Fruit fly (Drosophila melanogaster) whole organism, embryonic: ENCODE data around the gene lectin-24Db.
A peak's percentile ranks its signal among the peaks of the same experiment; 100 is the strongest.

Experiments used
- Adf1 ChIP-seq: fragments of 200-800 bp; sonication (Bioruptor generic); IDR thresholded peaks from 2 replicates; pipeline ENCODE4 v1.3.6; 2022; ENCODE audit warnings: missing biosample characterization, missing genetic modification characterization
- Awh ChIP-seq: fragments of 200-800 bp; sonication (Bioruptor generic); IDR thresholded peaks from 2 replicates; pipeline ENCODE4, ENCODE4 v1.3.6; 2022; ENCODE audit warnings: missing biosample characterization, missing genetic modification characterization
- C15 ChIP-seq: fragments of 200-800 bp; sonication (Bioruptor generic); IDR thresholded peaks from 3 replicates; pipeline ENCODE4 v1.3.6; 2022; ENCODE audit warnings: missing biosample characterization, missing genetic modification characterization
- CG10543 ChIP-seq: fragments of 200-800 bp; sonication (Bioruptor generic); optimal IDR thresholded peaks from 3 replicates; lab custom pipeline; 2017; ENCODE audit warnings: missing biosample characterization, mild to moderate bottlenecking, missing genetic modification characterization, moderate library complexity
- CG11560 ChIP-seq: fragments of 200-800 bp; sonication (Bioruptor generic); IDR thresholded peaks from 3 replicates; pipeline ENCODE4 v1.3.6; 2022; ENCODE audit warnings: missing biosample characterization, missing genetic modification characterization
- CG11696 ChIP-seq: fragments of 200-800 bp; sonication (Bioruptor generic); IDR thresholded peaks from 2 replicates; pipeline ENCODE4 v1.3.6; 2022; ENCODE audit warnings: missing biosample characterization, missing genetic modification characterization
- CG17186 ChIP-seq: fragments of 200-800 bp; sonication (Bioruptor generic); optimal IDR thresholded peaks from 3 replicates; lab custom pipeline; 2017; ENCODE audit warnings: missing biosample characterization, missing genetic modification reagents, missing genetic modification characterization
- CG17385 ChIP-seq: fragments of 200-800 bp; sonication (Bioruptor generic); optimal IDR thresholded peaks from 3 replicates; lab custom pipeline; 2018; ENCODE audit warnings: missing biosample characterization, mild to moderate bottlenecking, missing genetic modification characterization
- CG17612 ChIP-seq: fragments of 200-800 bp; sonication (Bioruptor generic); IDR thresholded peaks from 2 replicates; pipeline ENCODE4 v1.3.6; 2022; ENCODE audit warnings: missing biosample characterization, missing genetic modification characterization
- CG18262 ChIP-seq: fragments of 200-800 bp; optimal IDR thresholded peaks from 3 replicates; lab custom pipeline; 2019; ENCODE audit warnings: missing biosample characterization, mild to moderate bottlenecking, missing genetic modification characterization, moderate library complexity
- CG2120 ChIP-seq: fragments of 200-800 bp; sonication (Bioruptor generic); optimal IDR thresholded peaks from 3 replicates; lab custom pipeline; 2016; ENCODE audit warnings: missing biosample characterization, missing genetic modification characterization
- CG31388 ChIP-seq: fragments of 200-800 bp; sonication (Bioruptor generic); optimal IDR thresholded peaks from 2 replicates; lab custom pipeline; 2016; ENCODE audit warnings: missing biosample characterization, missing genetic modification characterization
- CG4282 ChIP-seq: fragments of 200-800 bp; sonication (Bioruptor generic); optimal IDR thresholded peaks from 2 replicates; lab custom pipeline; 2016; ENCODE audit warnings: missing biosample characterization, missing genetic modification characterization
- CG7839 ChIP-seq: fragments of 200-800 bp; sonication (Bioruptor generic); optimal IDR thresholded peaks from 3 replicates; lab custom pipeline; 2018; ENCODE audit warnings: missing biosample characterization, mild to moderate bottlenecking, missing genetic modification characterization, moderate library complexity
- CG8359 ChIP-seq: fragments of 200-800 bp; sonication (Bioruptor generic); optimal IDR thresholded peaks from 2 replicates; lab custom pipeline; 2017; ENCODE audit warnings: missing biosample characterization, mild to moderate bottlenecking, missing genetic modification characterization, borderline replicate concordance
- D19A ChIP-seq: fragments of 200-800 bp; optimal IDR thresholded peaks from 3 replicates; lab custom pipeline; 2019; ENCODE audit warnings: missing biosample characterization, mild to moderate bottlenecking, missing genetic modification characterization, moderate library complexity
- Dbx ChIP-seq: fragments of 200-800 bp; sonication (Bioruptor generic); IDR thresholded peaks from 3 replicates; pipeline ENCODE4 v1.3.6; 2022; ENCODE audit warnings: missing biosample characterization, missing genetic modification characterization
- Dll ChIP-seq: fragments of 200-800 bp; sonication (Bioruptor generic); IDR thresholded peaks from 4 replicates; pipeline ENCODE4 v1.3.6; 2022; ENCODE audit warnings: missing biosample characterization, missing genetic modification characterization; ENCODE audit not compliant: partially characterized antibody
- E2f1 ChIP-seq: fragments of 200-800 bp; sonication (Bioruptor generic); IDR thresholded peaks from 2 replicates; pipeline ENCODE4 v1.3.6; 2022; ENCODE audit warnings: missing biosample characterization, missing genetic modification characterization
- Ets65A ChIP-seq: fragments of 200-800 bp; sonication (Bioruptor generic); peaks from one replicate; lab custom pipeline; 2016; ENCODE audit warnings: missing biosample characterization, missing genetic modification characterization
- Fer3 ChIP-seq: fragments of 200-800 bp; sonication (Bioruptor generic); optimal IDR thresholded peaks from 2 replicates; lab custom pipeline; 2018; ENCODE audit warnings: missing biosample characterization, mild to moderate bottlenecking, missing genetic modification characterization, moderate library complexity
- Hmr ChIP-seq: fragments of 200-800 bp; sonication (Bioruptor generic); optimal IDR thresholded peaks from 3 replicates; lab custom pipeline; 2017; ENCODE audit warnings: mild to moderate bottlenecking, missing biosample characterization, missing genetic modification reagents, missing genetic modification characterization
- Hr39 ChIP-seq: fragments of >200 bp; optimal IDR thresholded peaks from 2 replicates; lab custom pipeline; 2017
- MESR4 ChIP-seq: fragments of 200-800 bp; sonication (Bioruptor generic); optimal IDR thresholded peaks from 2 replicates; lab custom pipeline; 2018; ENCODE audit warnings: missing biosample characterization, mild to moderate bottlenecking, missing genetic modification characterization, moderate library complexity
- Mad ChIP-seq: fragments of 200-800 bp; sonication (Bioruptor generic); optimal IDR thresholded peaks from 2 replicates; lab custom pipeline; 2016; ENCODE audit warnings: missing biosample characterization, missing genetic modification characterization
- Nf-YA ChIP-seq: fragments of 200-800 bp; sonication (Bioruptor generic); IDR thresholded peaks from 2 replicates; pipeline ENCODE4 v1.3.6; 2022; ENCODE audit warnings: missing biosample characterization, missing genetic modification characterization
- Oaz ChIP-seq: fragments of 200-800 bp; sonication (Bioruptor generic); IDR thresholded peaks from 2 replicates; pipeline ENCODE4 v1.3.6; 2022; ENCODE audit warnings: missing biosample characterization, missing genetic modification characterization
- Optix ChIP-seq: fragments of 200-800 bp; sonication (Bioruptor generic); IDR thresholded peaks from 3 replicates; pipeline ENCODE4 v1.3.6; 2022; ENCODE audit warnings: missing biosample characterization, missing genetic modification characterization
- Ptx1 ChIP-seq: fragments of 200-800 bp; sonication (Bioruptor generic); IDR thresholded peaks from 2 replicates; pipeline ENCODE4 v1.3.6; 2022; ENCODE audit warnings: missing biosample characterization, missing genetic modification characterization
- Ravus ChIP-seq: fragments of 200-800 bp; sonication (Bioruptor generic); IDR thresholded peaks from 2 replicates; pipeline ENCODE4 v1.3.6; 2022; ENCODE audit warnings: missing biosample characterization, missing genetic modification characterization
- ac ChIP-seq: fragments of 200-800 bp; sonication (Bioruptor generic); optimal IDR thresholded peaks from 3 replicates; lab custom pipeline; 2017; ENCODE audit warnings: missing biosample characterization, mild to moderate bottlenecking, missing genetic modification characterization
- bab2 ChIP-seq: fragments of 200-800 bp; sonication (Bioruptor generic); optimal IDR thresholded peaks from 2 replicates; lab custom pipeline; 2016; ENCODE audit warnings: missing biosample characterization, missing genetic modification characterization
- caup ChIP-seq: fragments of 200-800 bp; sonication (Bioruptor generic); optimal IDR thresholded peaks from 3 replicates; lab custom pipeline; 2017; ENCODE audit warnings: missing biosample characterization, mild to moderate bottlenecking, missing genetic modification characterization, moderate library complexity; ENCODE audit not compliant: severe bottlenecking
- crc ChIP-seq: fragments of 200-800 bp; sonication (Bioruptor generic); optimal IDR thresholded peaks from 2 replicates; lab custom pipeline; 2016; ENCODE audit warnings: missing biosample characterization, missing genetic modification characterization
- dan ChIP-seq: fragments of 200-800 bp; sonication (Bioruptor generic); IDR thresholded peaks from 2 replicates; pipeline ENCODE4 v1.3.6; 2022; ENCODE audit warnings: missing biosample characterization, missing genetic modification characterization
- dmrt99B ChIP-seq: fragments of 200-800 bp; sonication (Bioruptor generic); optimal IDR thresholded peaks from 2 replicates; lab custom pipeline; 2018; ENCODE audit warnings: missing biosample characterization, mild to moderate bottlenecking, missing genetic modification characterization, moderate library complexity
- fru ChIP-seq: fragments of >200 bp; optimal IDR thresholded peaks from 2 replicates; lab custom pipeline; 2017
- ftz-f1 ChIP-seq: fragments of 200-800 bp; sonication (Bioruptor generic); optimal IDR thresholded peaks from 2 replicates; lab custom pipeline; 2016; ENCODE audit warnings: missing biosample characterization, missing genetic modification characterization
- gsb-n ChIP-seq: fragments of 200-800 bp; sonication (Bioruptor generic); optimal IDR thresholded peaks from 3 replicates; lab custom pipeline; 2018; ENCODE audit warnings: missing biosample characterization, mild to moderate bottlenecking, missing genetic modification characterization
- hth ChIP-seq: fragments of >200 bp; optimal IDR thresholded peaks from 2 replicates; lab custom pipeline; 2017; ENCODE audit warnings: inconsistent platforms
- mam ChIP-seq: fragments of 200-800 bp; sonication (Bioruptor generic); optimal IDR thresholded peaks from 3 replicates; lab custom pipeline; 2016; ENCODE audit warnings: missing biosample characterization, missing genetic modification characterization
- peb ChIP-seq: fragments of 200-800 bp; sonication (Bioruptor generic); IDR thresholded peaks from 2 replicates; pipeline ENCODE4 v1.3.6; 2022; ENCODE audit warnings: missing biosample characterization, missing genetic modification characterization
- row ChIP-seq: fragments of 200-800 bp; sonication (Bioruptor generic); IDR thresholded peaks from 3 replicates; pipeline ENCODE4 v1.3.6; 2022; ENCODE audit warnings: missing biosample characterization, missing genetic modification characterization
- sqz ChIP-seq: fragments of 200-800 bp; sonication (Bioruptor generic); optimal IDR thresholded peaks from 3 replicates; lab custom pipeline; 2018; ENCODE audit warnings: missing biosample characterization, mild to moderate bottlenecking, missing genetic modification characterization
- stwl ChIP-seq: fragments of 200-800 bp; sonication (Bioruptor generic); optimal IDR thresholded peaks from 3 replicates; lab custom pipeline; 2018; ENCODE audit warnings: missing biosample characterization, mild to moderate bottlenecking, missing genetic modification characterization, moderate library complexity
- z ChIP-seq: fragments of 200-800 bp; sonication (Bioruptor generic); IDR thresholded peaks from 3 replicates; pipeline ENCODE4 v1.3.6; 2022; ENCODE audit warnings: missing biosample characterization, missing genetic modification characterization
- zen ChIP-seq: fragments of 200-800 bp; sonication (Bioruptor generic); optimal IDR thresholded peaks from 3 replicates; lab custom pipeline; 2018; ENCODE audit warnings: missing biosample characterization, mild to moderate bottlenecking, missing genetic modification characterization, moderate library complexity
- zfh1 ChIP-seq: fragments of 200-800 bp; sonication (Bioruptor generic); IDR thresholded peaks from 3 replicates; pipeline ENCODE4 v1.3.6; 2022; ENCODE audit warnings: missing biosample characterization, missing genetic modification characterization

lectin-24Db gene

dm6 chr2L:4185269-4186024, 2.5 kb upstream of the lectin-24Db start (continued):
- TF ChIP-seq dan (GFP tag; lab: Robert Waterston, UW) = no peak
- TF ChIP-seq CG2120 (GFP tag; lab: Kevin White, UChicago) = no peak
- TF ChIP-seq MESR4 (GFP tag; lab: Kevin White, UChicago) = no peak
- no peak for TF ChIP-seq CG17186
- TF ChIP-seq row = peak; percentile 73
- no peak for TF ChIP-seq bab2 (GFP tag; lab: Kevin White, UChicago)
- no peak for TF ChIP-seq CG17385
- no peak for TF ChIP-seq Adf1 (GFP tag; lab: Robert Waterston, UW)
- TF ChIP-seq CG10543 (GFP tag; lab: Kevin White, UChicago) = no peak
- TF ChIP-seq CG31388 (GFP tag; lab: Kevin White, UChicago) = no peak
- no peak for TF ChIP-seq Dll (GFP tag; lab: Robert Waterston, UW)
- no peak for TF ChIP-seq CG7839 (tag; lab: Kevin White, UChicago)
- TF ChIP-seq ac (GFP tag; lab: Kevin White, UChicago) = no peak
- no peak for TF ChIP-seq Dbx (GFP tag; lab: Robert Waterston, UW)
- TF ChIP-seq CG11560 = no peak
- TF ChIP-seq E2f1 (GFP tag; lab: Robert Waterston, UW) = no peak
- no peak for TF ChIP-seq dmrt99B (tag; lab: Kevin White, UChicago)
- no peak for TF ChIP-seq C15 (GFP tag; lab: Robert Waterston, UW)
- no peak for TF ChIP-seq Awh (GFP tag; lab: Robert Waterston, UW)
- TF ChIP-seq mam (GFP tag; lab: Kevin White, UChicago) = no peak
- peak; percentile 28; the same call in 1 of the 2 replicates for TF ChIP-seq Ptx1 (GFP tag; lab: Robert Waterston, UW)
- TF ChIP-seq gsb-n (tag; lab: Kevin White, UChicago) = no peak
- TF ChIP-seq Ets65A (GFP tag; lab: Kevin White, UChicago) = peak; percentile 26
- peak; percentile 44 for TF ChIP-seq CG18262
- TF ChIP-seq Optix (GFP tag; lab: Robert Waterston, UW) = no peak
- TF ChIP-seq crc = no peak
- no peak for TF ChIP-seq Nf-YA (GFP tag; lab: Robert Waterston, UW)
- no peak for TF ChIP-seq Hr39 (lab: Kevin White, UChicago)
- no peak for TF ChIP-seq sqz
- no peak for TF ChIP-seq Oaz (GFP tag; lab: Robert Waterston, UW)
- no peak for TF ChIP-seq z (GFP tag; lab: Robert Waterston, UW)
- no peak for TF ChIP-seq stwl (tag; lab: Kevin White, UChicago)
- TF ChIP-seq fru (lab: Kevin White, UChicago) = no peak
- TF ChIP-seq peb = no peak
- TF ChIP-seq Ravus (GFP tag; lab: Robert Waterston, UW) = no peak
- 0 out of 3 replicates have a peak, but pooled peaks have one; percentile 42 for TF ChIP-seq zfh1
- no peak for TF ChIP-seq Mad
- no peak for TF ChIP-seq CG8359
- no peak for TF ChIP-seq caup (GFP tag; lab: Kevin White, UChicago)
- TF ChIP-seq hth (lab: Kevin White, UChicago) = no peak
- TF ChIP-seq Hmr (GFP tag; lab: Kevin White, UChicago) = no peak
- TF ChIP-seq CG4282 (GFP tag; lab: Kevin White, UChicago) = no peak
- TF ChIP-seq Fer3 (tag; lab: Kevin White, UChicago) = no peak
- peak; percentile 95 for TF ChIP-seq D19A (tag; lab: Kevin White, UChicago)
- TF ChIP-seq CG17612 (GFP tag; lab: Robert Waterston, UW) = no peak
- no peak for TF ChIP-seq ftz-f1 (GFP tag; lab: Kevin White, UChicago)
- no peak for TF ChIP-seq zen (tag; lab: Kevin White, UChicago)
- no peak for TF ChIP-seq CG11696 (GFP tag; lab: Robert Waterston, UW)
